Worm (Caenorhabditis elegans) whole organism, early embryonic: ENCODE results near the gene cfap-36.
"Not testable (repeated sequence)": the region's sequence is repeated elsewhere in the genome, so short reads cannot be mapped to it uniquely, and the experiment has no call there.

ENCODE experiments used
- B0310.2 ChIP-seq: sonication (generic microtip); optimal IDR thresholded peaks from 2 replicates; lab custom pipeline; 2016; ENCODE audit warnings: mild to moderate bottlenecking, missing genetic modification characterization, missing compliant biosample characterization
- ama-1 ChIP-seq: fragments of 150-350 bp; optimal IDR thresholded peaks from 2 replicates; lab custom pipeline; 2014
- ceh-13 ChIP-seq: fragments of 200-800 bp; sonication (Bioruptor generic); optimal IDR thresholded peaks from 2 replicates; lab custom pipeline; 2018; ENCODE audit warnings: mild to moderate bottlenecking, missing genetic modification characterization, missing compliant biosample characterization
- ets-7 ChIP-seq: sonication (generic microtip); optimal IDR thresholded peaks from 2 replicates; lab custom pipeline; 2016; ENCODE audit warnings: missing genotype, missing genetic modification characterization, missing compliant biosample characterization
- hmg-4 ChIP-seq: fragments of 200-800 bp; sonication (Bioruptor generic); optimal IDR thresholded peaks from 2 replicates; lab custom pipeline; 2018; ENCODE audit warnings: mild to moderate bottlenecking, missing genetic modification characterization, missing compliant biosample characterization
- sea-1 ChIP-seq: fragments of 200-800 bp; sonication (Bioruptor generic); conservative IDR thresholded peaks from 2 replicates; pipeline ENCODE4 v1.3.6; 2022; ENCODE audit warnings: missing genetic modification characterization, missing compliant biosample characterization
- tra-4 ChIP-seq: sonication (generic microtip); optimal IDR thresholded peaks from 2 replicates; lab custom pipeline; 2017; ENCODE audit warnings: missing genetic modification characterization, missing compliant biosample characterization

DNA sequence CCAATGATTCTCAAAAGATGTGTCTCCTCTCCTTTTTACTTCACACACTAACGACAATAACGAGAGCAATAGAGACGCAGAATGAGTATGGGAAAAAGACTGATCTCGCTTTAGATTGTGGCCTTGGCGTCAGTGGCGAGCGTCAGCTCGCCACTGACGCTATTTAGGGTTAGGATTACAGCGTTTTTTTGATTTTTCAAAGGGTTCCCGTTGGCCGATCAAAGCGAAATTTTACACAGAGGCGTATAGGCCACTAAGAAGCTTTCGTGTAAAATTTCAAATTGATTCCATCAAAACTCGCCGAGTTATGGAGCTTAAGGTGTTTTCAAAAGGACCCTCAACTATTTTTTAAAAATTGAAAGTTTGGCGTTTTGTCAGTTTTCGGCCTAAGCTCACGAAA, 40.7 kb upstream of the cfap-36 start, which contains the start of gene DC2.5:
- TF ChIP-seq ama-1 (lab: Kevin White, UChicago); B0310.2 (tag; lab: Kevin White, UChicago); sea-1; tra-4 (tag; lab: Kevin White, UChicago); ets-7 (tag; lab: Kevin White, UChicago); ceh-13 (GFP tag; lab: Kevin White, UChicago); hmg-4: not testable (repeated sequence)
